Worm (Caenorhabditis elegans) whole organism, L4/young adult: ENCODE measurements around the gene srw-109.
A peak's percentile ranks its signal among the peaks of the same experiment; 100 is the strongest.

Experiments used
- W03F9.2 ChIP-seq: fragments of 150-350 bp; optimal IDR thresholded peaks from 2 replicates; lab custom pipeline; 2014; ENCODE audit warnings: missing biosample characterization, missing genetic modification characterization
- dao-5 ChIP-seq: sonication (generic microtip); optimal IDR thresholded peaks from 2 replicates; lab custom pipeline; 2016; ENCODE audit warnings: missing genotype, missing genetic modification characterization, moderate library complexity, missing compliant biosample characterization
- him-1 ChIP-seq: sonication (generic microtip); optimal IDR thresholded peaks from 2 replicates; lab custom pipeline; 2016; ENCODE audit warnings: missing genotype, missing genetic modification reagents, missing genetic modification characterization, missing compliant biosample characterization

srw-109 gene

DNA sequence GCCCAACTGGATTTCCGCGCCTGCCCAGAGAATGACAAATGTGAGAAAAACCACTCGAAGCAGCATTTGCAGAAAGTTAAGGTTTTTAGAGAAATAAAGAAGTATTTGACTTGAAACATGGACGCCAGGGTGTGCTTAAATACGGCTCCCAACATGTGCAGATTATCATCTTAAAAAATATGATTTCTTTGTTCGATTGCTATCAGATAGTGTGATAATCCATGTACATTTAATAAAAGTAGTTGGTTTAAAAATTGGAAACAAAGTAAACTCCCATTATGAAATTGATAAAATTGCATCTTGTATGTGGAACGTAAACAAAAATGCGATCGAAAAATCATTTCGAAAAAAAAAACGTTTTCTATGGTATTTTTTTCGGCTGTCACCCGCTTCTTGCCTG, 18.8 kb upstream of the srw-109 start, which contains the start of gene F48G7.8:
Gene F48G7.8, minus strand, starts transcription at position 101 of the 400 bp plus-strand sequence.
- TF ChIP-seq W03F9.2 (tag; lab: Kevin White, UChicago), result no peak
- no peak for TF ChIP-seq him-1
- no peak for TF ChIP-seq dao-5 (tag; lab: Kevin White, UChicago)

DNA sequence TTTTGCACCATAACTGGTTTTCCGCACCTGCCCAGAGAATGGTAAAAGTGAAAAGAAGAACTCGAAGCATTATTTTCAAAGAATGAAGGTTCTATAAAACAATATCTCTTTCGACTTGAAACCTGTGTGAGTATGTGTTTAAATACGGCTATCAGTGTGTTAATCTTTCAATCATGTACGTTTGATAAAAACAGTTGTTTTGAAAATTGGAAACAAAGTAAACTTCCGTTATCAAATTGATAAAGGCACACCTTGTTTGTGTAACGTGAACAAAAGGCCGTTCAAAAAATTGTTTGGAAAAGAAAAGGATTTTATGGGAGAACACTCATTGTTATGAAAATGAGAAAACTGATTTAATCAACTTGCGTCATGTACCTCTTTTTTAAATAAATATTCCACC, 17.6 kb upstream of the srw-109 start, which contains the start of gene F48G7.7:
Gene F48G7.7, minus strand, starts transcription at position 101 of the 400 bp plus-strand sequence.
- TF ChIP-seq him-1 (no peak), dao-5 (tag; lab: Kevin White, UChicago) (no peak), W03F9.2 (tag; lab: Kevin White, UChicago) (no peak)

DNA sequence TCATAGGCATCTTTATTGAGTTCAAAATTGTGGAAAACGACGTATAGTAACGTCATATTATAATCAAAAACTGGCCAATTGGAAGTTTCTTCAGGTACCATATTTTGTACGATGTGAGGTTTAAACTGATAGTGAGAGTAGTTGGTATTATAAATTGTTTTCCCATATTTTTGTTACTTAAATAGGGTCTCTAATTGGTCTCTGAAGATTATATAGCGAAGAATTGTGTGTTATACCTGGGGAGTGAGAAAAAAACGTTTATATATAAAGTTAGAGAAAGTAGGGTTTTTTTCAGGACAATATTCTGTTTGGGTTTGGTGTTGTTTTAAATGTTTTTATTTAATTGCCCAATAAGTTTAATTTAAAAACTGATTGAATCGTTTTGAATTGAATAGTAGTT, 16.2 kb upstream of the srw-109 start, which contains the start of gene srt-17:
Gene srt-17, minus strand, starts transcription at position 101 of the 400 bp plus-strand sequence.
- no peak for TF ChIP-seq W03F9.2 (tag; lab: Kevin White, UChicago)
- no peak for TF ChIP-seq him-1
- TF ChIP-seq dao-5 (tag; lab: Kevin White, UChicago), result no peak

DNA sequence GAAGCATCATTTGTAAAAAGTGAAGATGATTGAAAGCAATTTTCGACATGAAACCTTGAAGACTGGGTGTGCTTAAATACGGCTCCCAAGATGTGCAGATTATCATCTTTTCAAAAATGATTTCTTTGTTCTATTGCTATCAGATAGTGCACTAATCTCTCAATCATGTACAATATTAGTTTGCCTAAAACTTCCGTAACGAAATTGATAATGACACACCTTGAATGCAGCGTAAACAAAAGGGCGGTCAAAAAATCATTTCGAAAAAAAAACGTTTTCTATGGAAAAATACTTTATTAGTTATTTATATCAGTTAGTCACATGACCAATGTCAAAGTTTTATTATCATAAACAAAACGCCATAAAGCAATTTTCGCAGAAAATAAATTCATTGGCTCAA, 14.2 kb upstream of the srw-109 start, which contains the start of gene F48G7.5:
Gene F48G7.5, minus strand, starts transcription at position 34 of the 400 bp plus-strand sequence.
- TF ChIP-seq him-1, result no peak
- no peak for TF ChIP-seq W03F9.2 (tag; lab: Kevin White, UChicago)
- TF ChIP-seq dao-5 (tag; lab: Kevin White, UChicago), result no peak

DNA sequence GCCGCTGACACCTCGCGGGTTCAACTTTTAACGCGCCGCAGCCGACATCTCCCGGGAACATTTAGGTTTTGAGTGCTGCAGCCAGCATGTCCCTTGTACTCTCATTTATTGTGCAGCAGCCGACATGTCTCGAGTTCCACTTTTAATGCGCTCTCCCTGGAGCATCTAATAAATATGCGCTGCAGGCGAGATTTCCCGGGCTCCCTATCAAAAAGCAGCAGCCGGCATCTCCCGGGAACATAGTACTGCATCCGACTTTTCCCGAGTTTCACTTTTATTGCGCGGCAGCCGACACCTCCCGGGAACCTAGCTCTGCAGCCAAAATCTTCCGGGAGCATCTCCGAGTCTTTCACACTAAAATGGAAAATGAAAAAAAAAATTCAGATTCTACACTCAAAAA, 12.2 kb upstream of the srw-109 start:
- TF ChIP-seq dao-5 (tag; lab: Kevin White, UChicago), result no peak
- no peak for TF ChIP-seq him-1
- no peak for TF ChIP-seq W03F9.2 (tag; lab: Kevin White, UChicago)

DNA sequence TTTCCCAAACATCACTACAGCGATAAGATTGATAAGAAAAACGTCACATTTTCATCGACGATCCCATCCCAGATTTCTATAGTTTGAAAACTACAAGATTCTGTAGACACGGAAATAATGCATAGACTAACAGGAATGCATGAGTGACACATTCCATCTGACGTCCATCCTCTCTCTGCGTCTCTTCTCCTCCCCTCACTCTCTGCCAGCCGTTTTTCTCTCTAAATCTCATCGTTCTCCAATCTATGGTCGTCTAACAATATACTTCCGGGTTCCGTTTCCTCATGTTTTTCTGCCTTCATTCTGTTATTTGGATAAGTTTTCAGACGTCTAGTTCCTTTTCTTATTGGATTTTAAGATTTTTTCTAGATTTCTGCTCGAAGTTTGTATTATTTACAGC, 10.3 kb upstream of the srw-109 start, which contains the start of gene F48G7.4:
Gene F48G7.4, plus strand, starts transcription at position 400 of the 400 bp plus-strand sequence.
- no peak for TF ChIP-seq him-1
- peak; percentile 36 for TF ChIP-seq W03F9.2 (tag; lab: Kevin White, UChicago)

DNA sequence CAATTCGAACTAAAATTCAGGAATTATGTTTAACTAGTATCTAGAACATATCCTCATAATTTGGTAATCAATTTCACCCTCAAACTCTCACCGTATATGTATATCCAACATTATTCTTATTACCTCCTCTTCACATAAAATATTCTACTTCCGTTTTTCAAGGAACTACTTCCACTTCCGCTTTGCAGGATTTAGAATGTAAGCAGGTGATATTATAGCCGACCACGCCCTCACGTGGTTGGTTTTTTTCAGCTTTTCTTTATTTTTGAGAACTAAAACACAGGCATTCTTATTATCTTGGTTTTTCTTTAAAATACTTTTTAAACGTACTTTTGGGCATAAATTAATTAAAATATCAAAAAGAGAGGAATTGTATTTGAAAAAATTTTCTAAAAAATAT, 9.2 kb upstream of the srw-109 start:
- TF ChIP-seq dao-5 (tag; lab: Kevin White, UChicago) (no peak), W03F9.2 (tag; lab: Kevin White, UChicago) (no peak), him-1 (no peak)

DNA sequence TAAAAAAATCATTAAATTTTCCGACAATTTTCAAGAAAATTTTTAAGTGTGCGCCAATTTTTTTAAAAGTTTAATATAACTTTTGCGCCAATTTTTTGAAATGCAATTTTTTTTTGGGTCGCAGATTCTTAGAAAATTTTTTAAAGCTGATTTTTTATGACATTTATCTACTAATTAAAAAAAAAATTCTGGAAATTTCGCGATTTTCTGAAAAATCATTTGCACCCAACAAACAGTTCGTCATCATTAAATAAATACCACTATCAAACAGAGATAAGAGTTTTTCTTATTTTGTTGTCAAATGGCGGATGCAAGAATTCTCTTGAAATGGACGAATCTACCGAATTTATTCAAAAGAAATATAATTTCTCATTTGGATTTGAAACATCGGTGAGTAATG, 6.5 kb upstream of the srw-109 start, which contains the start of gene F48G7.13:
Gene F48G7.13, plus strand, starts transcription at position 301 of the 400 bp plus-strand sequence.
- TF ChIP-seq dao-5 (tag; lab: Kevin White, UChicago) (no peak), W03F9.2 (tag; lab: Kevin White, UChicago) (no peak), him-1 (no peak)

DNA sequence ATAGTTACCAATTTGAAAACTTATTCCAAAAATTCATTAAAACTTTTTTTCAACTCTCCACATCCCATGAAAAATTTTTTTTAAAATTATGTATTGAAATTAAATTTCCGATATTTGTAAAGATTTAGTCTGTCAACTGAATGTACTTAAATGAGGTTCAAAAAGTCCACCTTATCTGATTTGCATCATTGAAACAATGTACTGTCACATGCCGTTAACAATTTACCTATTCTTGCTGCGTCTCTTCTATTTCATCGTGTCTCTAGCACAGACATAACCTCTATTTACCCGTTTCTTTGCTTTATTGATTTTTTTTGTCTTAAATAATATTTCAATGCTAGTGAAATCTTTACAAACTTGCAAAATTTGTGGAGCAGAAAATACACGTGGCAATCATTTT, 1.5 kb upstream of the srw-109 start, which contains the start of gene nhr-90:
Gene nhr-90, plus strand, starts transcription at position 296 of the 400 bp plus-strand sequence.
- TF ChIP-seq him-1 (no peak), W03F9.2 (tag; lab: Kevin White, UChicago) (no peak)

DNA sequence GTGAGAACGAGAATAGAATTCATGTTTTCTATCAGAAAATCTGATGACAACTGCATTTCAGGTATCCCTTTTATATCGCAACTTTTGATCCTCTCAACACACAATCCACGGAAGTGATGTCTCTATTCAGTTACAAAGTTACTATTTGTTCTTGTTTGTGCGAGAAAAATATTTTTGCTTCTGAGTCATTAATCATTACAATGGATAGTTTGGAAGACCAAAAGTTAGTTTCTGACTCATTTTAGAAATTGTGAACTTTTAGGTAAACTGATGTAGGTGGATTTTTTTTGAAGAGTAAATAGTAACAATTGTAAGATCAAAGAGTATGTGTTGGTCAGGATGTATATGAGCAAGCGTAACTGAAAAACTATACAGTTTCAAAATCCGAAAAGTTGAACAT, 927 bp upstream of the srw-109 start, which contains the start of gene srlf-36:
Gene srlf-36, minus strand, starts transcription at position 101 of the 400 bp plus-strand sequence.
- TF ChIP-seq dao-5 (tag; lab: Kevin White, UChicago) (no peak), him-1 (no peak), W03F9.2 (tag; lab: Kevin White, UChicago) (no peak)

DNA sequence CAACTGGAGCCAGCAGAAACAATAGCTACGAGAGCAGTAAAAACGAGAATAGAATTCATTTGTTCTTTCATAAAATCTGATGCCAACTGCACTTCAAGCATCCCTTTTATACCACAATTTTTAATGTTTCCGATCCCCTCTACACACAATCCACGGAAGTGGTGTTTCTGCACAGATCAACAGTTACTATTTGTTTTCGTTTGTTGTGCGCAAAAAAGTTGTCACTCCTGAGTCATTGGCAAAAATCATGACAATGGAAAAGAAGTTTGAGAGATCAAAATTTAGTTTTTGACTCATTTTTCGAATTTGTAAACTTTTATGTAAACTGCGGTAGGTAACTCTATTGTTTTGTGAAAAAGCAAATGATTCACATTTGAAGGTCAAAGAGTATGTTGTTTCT, 4.6 kb downstream of the srw-109 start, which contains the start of gene srlf-37:
Gene srlf-37, minus strand, starts transcription at position 101 of the 400 bp plus-strand sequence.
- TF ChIP-seq W03F9.2 (tag; lab: Kevin White, UChicago), result no peak
- TF ChIP-seq him-1, result no peak
- no peak for TF ChIP-seq dao-5 (tag; lab: Kevin White, UChicago)

DNA sequence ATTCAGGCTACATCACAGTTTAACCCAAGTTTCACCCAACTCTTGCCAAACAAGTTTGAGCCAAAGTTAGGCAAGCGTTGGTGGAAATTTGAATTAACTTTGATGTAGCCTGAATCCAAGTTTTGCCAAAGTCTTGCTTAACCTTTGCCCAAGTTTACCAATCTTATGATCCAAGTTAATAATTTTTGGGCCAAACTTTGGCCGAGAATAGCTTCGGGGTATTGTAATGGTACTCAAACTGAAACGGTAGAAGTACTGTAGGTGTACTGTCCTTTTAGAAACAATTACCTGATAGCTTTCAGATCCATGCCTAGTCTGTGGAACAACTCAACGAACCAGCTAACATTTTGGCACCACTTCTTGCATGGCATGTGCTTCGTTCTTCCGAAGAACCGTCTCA, 8.5 kb downstream of the srw-109 start, which contains the start of gene nhr-251:
Gene nhr-251, plus strand, starts transcription at position 301 of the 400 bp plus-strand sequence.
- TF ChIP-seq dao-5 (tag; lab: Kevin White, UChicago) (no peak), him-1 (no peak), W03F9.2 (tag; lab: Kevin White, UChicago) (no peak)

DNA sequence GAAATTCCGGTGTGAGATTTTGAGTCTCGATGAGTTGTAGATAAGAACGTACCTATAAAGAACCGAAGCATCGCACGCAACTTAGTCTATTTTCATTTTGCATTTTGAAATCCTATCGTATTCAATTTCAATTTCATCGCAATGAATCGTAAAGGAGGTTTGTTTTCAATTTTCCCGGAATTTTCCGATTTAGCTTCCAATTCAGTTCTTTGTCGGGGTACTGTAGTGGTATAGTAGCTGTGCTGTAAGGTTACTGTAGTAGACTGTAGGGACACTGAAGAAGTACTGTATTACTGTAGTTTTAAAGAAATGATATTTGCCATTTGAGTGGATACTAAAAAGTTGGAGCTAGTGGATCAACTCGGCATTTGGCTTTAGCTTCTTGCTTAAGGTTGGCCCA, 9.0 kb downstream of the srw-109 start:
- no peak for TF ChIP-seq him-1
- TF ChIP-seq dao-5 (tag; lab: Kevin White, UChicago), result no peak
- no peak for TF ChIP-seq W03F9.2 (tag; lab: Kevin White, UChicago)

DNA sequence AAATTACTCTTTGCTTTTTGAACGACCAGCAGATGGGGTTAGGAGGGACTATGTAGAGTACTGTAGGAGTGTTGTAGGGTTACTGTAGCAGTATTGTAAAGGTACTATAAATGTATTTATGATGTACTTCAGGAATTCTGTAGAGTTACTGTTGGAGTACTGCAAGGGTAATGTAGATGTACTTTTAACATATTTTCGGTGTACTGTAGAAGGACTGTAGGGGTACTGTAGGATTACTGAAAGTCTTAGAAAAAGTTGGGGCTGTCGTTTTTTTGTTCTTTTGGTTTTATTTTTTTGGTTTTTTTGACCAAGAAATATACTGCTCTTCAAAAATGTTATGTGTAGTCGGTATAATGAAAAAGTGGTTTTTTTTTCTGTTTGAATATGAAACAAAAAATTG, 10.1 kb downstream of the srw-109 start:
- TF ChIP-seq dao-5 (tag; lab: Kevin White, UChicago) (no peak), him-1 (no peak), W03F9.2 (tag; lab: Kevin White, UChicago) (no peak)

DNA sequence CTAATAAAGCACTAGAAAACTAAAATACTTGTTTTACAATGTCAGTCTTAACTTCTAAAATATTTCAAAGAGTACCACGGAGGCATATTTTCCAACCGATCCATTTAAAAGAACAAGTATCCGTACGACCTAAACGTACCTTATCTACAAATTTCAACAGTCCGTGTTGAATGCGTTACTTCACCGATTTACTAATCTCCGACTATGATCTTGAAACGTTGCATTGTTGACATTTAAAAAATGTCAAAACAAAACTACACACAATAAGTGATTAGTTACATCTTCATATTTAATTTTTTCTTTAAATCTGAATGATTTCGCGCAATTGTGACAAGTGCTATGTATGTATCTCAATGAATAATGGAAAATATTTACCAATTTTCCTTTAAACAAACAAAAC, 10.9 kb downstream of the srw-109 start:
- TF ChIP-seq dao-5 (tag; lab: Kevin White, UChicago) (no peak), W03F9.2 (tag; lab: Kevin White, UChicago) (no peak), him-1 (no peak)
